Worm (Caenorhabditis elegans): ENCODE data around the gene btb-20.

btb-20 gene

DNA sequence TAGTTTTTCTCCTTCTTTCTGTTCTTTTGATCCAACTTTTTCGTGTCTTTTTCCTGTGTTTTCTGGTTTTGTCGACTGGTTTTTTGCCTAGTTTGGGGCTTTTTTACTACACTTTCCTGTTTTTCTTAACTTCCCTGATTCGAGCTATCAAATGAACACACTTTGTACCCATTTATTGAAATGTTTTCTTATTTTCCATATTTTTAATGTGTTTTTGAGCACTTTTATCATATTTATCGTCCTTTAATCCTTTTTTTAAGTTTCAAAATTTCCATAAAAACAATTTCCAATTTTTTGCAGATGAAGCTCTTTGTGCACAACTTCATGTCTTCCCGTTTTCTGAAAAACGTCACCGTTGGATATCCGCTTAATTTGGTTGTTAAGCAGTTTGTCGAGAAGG, 10.7 kb upstream of the btb-20 start, which contains the start of gene C04H5.1:
Gene C04H5.1, plus strand, starts transcription at position 301 of the 400 bp plus-strand sequence.
- no peak for TF ChIP-seq egl-5 (tag; optimal IDR thresholded peaks at IDR 0.05)
- TF ChIP-seq mml-1 (tag; optimal IDR thresholded peaks at IDR 0.05), result no peak
- no peak for TF ChIP-seq ceh-82 (tag; optimal IDR thresholded peaks at IDR 0.05)
- no peak for TF ChIP-seq ztf-4 (tag; optimal IDR thresholded peaks at IDR 0.05)
- no peak for TF ChIP-seq eor-1 (tag; optimal IDR thresholded peaks at IDR 0.05)
- TF ChIP-seq aly-2 (tag; optimal IDR thresholded peaks at IDR 0.05), result no peak
- no peak for TF ChIP-seq tbx-2 (tag; optimal IDR thresholded peaks at IDR 0.05)
- TF ChIP-seq mdl-1 (tag; optimal IDR thresholded peaks at IDR 0.05), result no peak
- TF ChIP-seq nhr-11 (tag; optimal IDR thresholded peaks at IDR 0.05), result no peak

DNA sequence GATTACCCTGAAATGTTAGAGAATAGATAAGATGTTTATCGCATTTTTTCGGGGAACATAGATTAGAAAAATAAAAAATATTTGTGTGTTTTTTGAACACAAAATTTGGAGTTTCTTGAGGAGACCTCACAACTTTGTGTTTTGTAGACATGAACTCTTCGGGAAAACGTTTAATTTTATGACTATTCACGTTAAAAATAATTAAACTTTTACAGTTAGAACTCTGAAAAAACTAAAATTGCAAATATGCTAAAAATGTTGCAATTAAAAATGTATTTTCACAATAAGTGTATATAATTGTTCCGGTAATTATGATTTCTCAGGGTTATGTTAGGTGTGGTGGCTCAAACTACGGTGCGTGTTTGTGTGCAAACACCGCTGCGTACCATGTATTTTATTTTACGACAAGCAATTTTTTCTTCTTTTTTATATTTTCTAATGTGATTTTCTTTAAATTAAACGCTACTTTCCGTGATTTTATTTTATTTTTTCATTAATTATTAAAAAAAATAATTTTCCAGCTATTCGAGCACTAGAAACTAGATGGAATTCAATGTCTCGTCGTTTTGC, 5.0 kb upstream of the btb-20 start, which contains the start of the genes F57C2.5 and spat-1:
Gene F57C2.5, minus strand, starts transcription at position 7 of the 570 bp plus-strand sequence.
Gene spat-1, plus strand, starts transcription at position 520 of the 570 bp plus-strand sequence.
- TF ChIP-seq ama-1 (optimal IDR thresholded peaks at IDR 0.05) (no peak), sea-2 (GFP tag; optimal IDR thresholded peaks at IDR 0.05) (no peak), nhr-12 (tag; optimal IDR thresholded peaks at IDR 0.05) (no peak), snpc-4 (tag; optimal IDR thresholded peaks at IDR 0.05) (peak; percentile 22), nhr-25 (tag; optimal IDR thresholded peaks at IDR 0.05) (peak; percentile 12), hmg-11 (tag; optimal IDR thresholded peaks at IDR 0.05) (peak; percentile 55), lsy-12 (tag; optimal IDR thresholded peaks at IDR 0.05) (no peak), ZK546.5 (tag; optimal IDR thresholded peaks at IDR 0.05) (no peak), ceh-9 (tag; optimal IDR thresholded peaks at IDR 0.05) (no peak), egl-5 (tag; optimal IDR thresholded peaks at IDR 0.05) (no peak), elt-1 (tag; optimal IDR thresholded peaks at IDR 0.05) (peak; percentile 52), mml-1 (tag; optimal IDR thresholded peaks at IDR 0.05) (no peak), ceh-16 (tag; optimal IDR thresholded peaks at IDR 0.05) (no peak), pqm-1 (tag; optimal IDR thresholded peaks at IDR 0.05) (peak; percentile 54), jun-1 (tag; optimal IDR thresholded peaks at IDR 0.05) (peak; percentile 10), pha-4 (tag; optimal IDR thresholded peaks at IDR 0.05) (peak; percentile 79), nfya-1 (tag; optimal IDR thresholded peaks at IDR 0.05; ENCODE audit: insufficient read depth) (peak; percentile 74), elt-2 (tag; optimal IDR thresholded peaks at IDR 0.05) (peak; percentile 83), skn-1 (tag; optimal IDR thresholded peaks at IDR 0.05) (peak; percentile 46), aly-2 (tag; optimal IDR thresholded peaks at IDR 0.05) (no peak), nhr-43 (tag; optimal IDR thresholded peaks at IDR 0.05; ENCODE audit: poor library complexity, severe bottlenecking) (no peak), elt-3 (tag; optimal IDR thresholded peaks at IDR 0.05) (no peak), nhr-23 (tag; optimal IDR thresholded peaks at IDR 0.05) (peak; percentile 56), lin-15B (tag; optimal IDR thresholded peaks at IDR 0.05) (peak; percentile 66), ceh-82 (tag; optimal IDR thresholded peaks at IDR 0.05) (no peak)

DNA sequence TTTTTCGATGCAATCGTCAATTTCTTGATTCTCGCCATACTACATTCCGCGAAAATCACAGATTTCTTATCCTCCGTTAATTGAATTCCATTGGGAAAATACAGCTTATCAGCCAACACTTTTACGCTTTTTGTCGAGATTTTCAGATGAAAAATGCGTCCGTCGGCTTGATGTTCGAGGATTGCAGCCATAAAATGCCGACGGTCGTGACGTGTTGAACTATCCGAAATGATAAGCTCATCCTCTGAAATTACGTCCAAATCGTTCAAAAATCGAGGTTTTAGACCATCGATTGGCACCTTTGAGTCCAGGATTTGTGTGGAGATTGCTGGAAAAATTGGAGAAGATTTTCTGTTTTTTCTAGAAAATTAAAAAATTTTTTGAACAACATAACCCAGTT, 3.8 kb upstream of the btb-20 start:
- no peak for TF ChIP-seq nhr-28 (tag; optimal IDR thresholded peaks at IDR 0.05)
- no peak for TF ChIP-seq elt-1 (tag; optimal IDR thresholded peaks at IDR 0.05)
- no peak for TF ChIP-seq ztf-11 (tag; optimal IDR thresholded peaks at IDR 0.05)
- no peak for TF ChIP-seq nhr-25 (tag; optimal IDR thresholded peaks at IDR 0.05)
- no peak for TF ChIP-seq fos-1 (tag; optimal IDR thresholded peaks at IDR 0.05)
- no peak for TF ChIP-seq pqm-1 (tag; optimal IDR thresholded peaks at IDR 0.05)
- no peak for TF ChIP-seq sea-2 (GFP tag; optimal IDR thresholded peaks at IDR 0.05)
- no peak for TF ChIP-seq ceh-82 (tag; optimal IDR thresholded peaks at IDR 0.05)
- TF ChIP-seq hmg-11 (tag; optimal IDR thresholded peaks at IDR 0.05), result no peak
- TF ChIP-seq lin-15B (tag; optimal IDR thresholded peaks at IDR 0.05), result no peak
- no peak for TF ChIP-seq egl-27 (tag; optimal IDR thresholded peaks at IDR 0.05)
- no peak for TF ChIP-seq ztf-4 (tag; optimal IDR thresholded peaks at IDR 0.05)
- TF ChIP-seq jun-1 (tag; optimal IDR thresholded peaks at IDR 0.05), result no peak
- no peak for TF ChIP-seq lsy-12 (tag; optimal IDR thresholded peaks at IDR 0.05)

DNA sequence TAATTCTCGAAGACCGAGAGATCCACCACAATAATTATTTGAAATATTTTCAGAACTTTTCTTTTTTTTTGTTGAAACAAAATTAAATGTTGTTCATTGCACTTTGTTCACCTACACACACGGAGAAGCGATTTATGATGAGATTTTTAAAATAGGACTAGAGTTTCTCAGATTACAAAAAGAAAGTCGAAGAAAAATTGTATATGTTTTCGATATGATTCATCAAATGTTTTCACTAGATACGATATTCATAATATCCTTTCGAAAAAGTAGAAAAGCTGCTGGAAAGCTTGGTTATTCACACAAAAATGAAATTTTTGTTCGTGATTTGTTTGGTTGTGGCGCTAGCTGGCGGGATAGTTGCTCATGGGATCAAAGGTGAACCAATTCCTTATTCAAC, 1.7 kb upstream of the btb-20 start, which contains the start of gene F57C2.4:
Gene F57C2.4, plus strand, starts transcription at position 301 of the 400 bp plus-strand sequence.
- TF ChIP-seq zag-1 (tag; optimal IDR thresholded peaks at IDR 0.05) (no peak), nhr-237 (tag; optimal IDR thresholded peaks at IDR 0.05) (no peak), nhr-25 (tag; optimal IDR thresholded peaks at IDR 0.05) (no peak), elt-1 (tag; optimal IDR thresholded peaks at IDR 0.05) (no peak), fkh-2 (tag; optimal IDR thresholded peaks at IDR 0.05) (no peak), fkh-10 (GFP tag; optimal IDR thresholded peaks at IDR 0.05) (no peak), nfya-1 (tag; optimal IDR thresholded peaks at IDR 0.05; ENCODE audit: insufficient read depth) (no peak), nhr-12 (tag; optimal IDR thresholded peaks at IDR 0.05) (no peak)

Measured in whole organism, L3 larva.